Fruit fly (Drosophila melanogaster) whole organism, embryonic: ENCODE results near the gene CG2157.

Experiments
- Atf3 ChIP-seq: fragments of 200-800 bp; sonication (Bioruptor generic); optimal IDR thresholded peaks from 3 replicates; lab custom pipeline; 2016; ENCODE audit warnings: missing biosample characterization, missing genetic modification characterization
- B-H2 ChIP-seq: fragments of 200-800 bp; sonication (Bioruptor generic); optimal IDR thresholded peaks from 2 replicates; lab custom pipeline; 2018; ENCODE audit warnings: missing biosample characterization, mild to moderate bottlenecking, missing genetic modification characterization
- BEAF-32 ChIP-seq: fragments of 200-800 bp; sonication (Bioruptor generic); optimal IDR thresholded peaks from 3 replicates; lab custom pipeline; 2017; ENCODE audit warnings: missing biosample characterization, missing genetic modification characterization, mild to moderate bottlenecking, moderate library complexity, missing genetic modification reagents
- CG1024 ChIP-seq: fragments of 200-800 bp; sonication (Bioruptor generic); IDR thresholded peaks from 2 replicates; pipeline ENCODE4 v1.3.6; 2022; ENCODE audit warnings: missing biosample characterization, missing genetic modification characterization
- CG10366 ChIP-seq: fragments of 200-800 bp; sonication (Bioruptor generic); IDR thresholded peaks from 2 replicates; pipeline ENCODE4 v1.3.6; 2022; ENCODE audit warnings: missing biosample characterization, missing genetic modification characterization
- CG10431 ChIP-seq: fragments of 200-800 bp; sonication (Bioruptor generic); optimal IDR thresholded peaks from 3 replicates; lab custom pipeline; 2018; ENCODE audit warnings: missing biosample characterization, mild to moderate bottlenecking, missing genetic modification characterization
- CG10979 ChIP-seq: fragments of 200-800 bp; sonication (Bioruptor generic); optimal IDR thresholded peaks from 2 replicates; lab custom pipeline; 2018; ENCODE audit warnings: missing biosample characterization, mild to moderate bottlenecking, missing genetic modification characterization, moderate library complexity
- CG11560 ChIP-seq: fragments of 200-800 bp; sonication (Bioruptor generic); IDR thresholded peaks from 3 replicates; pipeline ENCODE4 v1.3.6; 2022; ENCODE audit warnings: missing biosample characterization, missing genetic modification characterization
- CG12659 ChIP-seq: fragments of 200-800 bp; sonication (Bioruptor generic); optimal IDR thresholded peaks from 3 replicates; lab custom pipeline; 2017; ENCODE audit warnings: mild to moderate bottlenecking, missing biosample characterization, missing genetic modification reagents, missing genetic modification characterization
- CG13123 ChIP-seq: fragments of 200-800 bp; sonication (Bioruptor generic); optimal IDR thresholded peaks from 2 replicates; lab custom pipeline; 2016; ENCODE audit warnings: missing biosample characterization, missing genetic modification characterization
- CG14014 ChIP-seq: fragments of 200-800 bp; sonication (Bioruptor generic); IDR thresholded peaks from 2 replicates; pipeline ENCODE4 v1.3.6; 2022; ENCODE audit warnings: missing biosample characterization, missing genetic modification characterization
- CG15011 ChIP-seq: fragments of 200-800 bp; sonication (Bioruptor generic); optimal IDR thresholded peaks from 3 replicates; lab custom pipeline; 2018; ENCODE audit warnings: missing biosample characterization, mild to moderate bottlenecking, missing genetic modification characterization
- CG17802 ChIP-seq: fragments of 200-800 bp; sonication (Bioruptor generic); optimal IDR thresholded peaks from 2 replicates; lab custom pipeline; 2018; ENCODE audit warnings: missing biosample characterization, mild to moderate bottlenecking, missing genetic modification characterization, moderate library complexity
- CG2889 ChIP-seq: fragments of 200-800 bp; sonication (Bioruptor generic); IDR thresholded peaks from 3 replicates; pipeline ENCODE4 v1.3.6; 2022; ENCODE audit warnings: missing biosample characterization, missing genetic modification characterization
- CG30403 ChIP-seq: fragments of 200-800 bp; sonication (Bioruptor generic); optimal IDR thresholded peaks from 3 replicates; lab custom pipeline; 2016; ENCODE audit warnings: missing biosample characterization, missing genetic modification characterization
- CG30431 ChIP-seq: fragments of 200-800 bp; sonication (Bioruptor generic); optimal IDR thresholded peaks from 2 replicates; lab custom pipeline; 2017; ENCODE audit warnings: missing biosample characterization, missing genetic modification characterization
- CG3281 ChIP-seq: fragments of 200-800 bp; sonication (Bioruptor generic); optimal IDR thresholded peaks from 3 replicates; lab custom pipeline; 2017; ENCODE audit warnings: missing biosample characterization, mild to moderate bottlenecking, missing genetic modification characterization
- CG4730 ChIP-seq: fragments of 200-800 bp; sonication (Bioruptor generic); IDR thresholded peaks from 2 replicates; pipeline ENCODE4 v1.3.6; 2022; ENCODE audit warnings: missing biosample characterization, missing genetic modification characterization
- CG6175 ChIP-seq: fragments of 200-800 bp; sonication (Bioruptor generic); IDR thresholded peaks from 3 replicates; pipeline ENCODE4 v1.3.6; 2022; ENCODE audit warnings: missing biosample characterization, missing genetic modification characterization
- CG6654 ChIP-seq: fragments of 200-800 bp; sonication (Bioruptor generic); optimal IDR thresholded peaks from 2 replicates; lab custom pipeline; 2017; ENCODE audit warnings: missing biosample characterization, mild to moderate bottlenecking, missing genetic modification characterization
- CG6683 ChIP-seq: fragments of 200-800 bp; sonication (Bioruptor generic); optimal IDR thresholded peaks from 2 replicates; lab custom pipeline; 2017; ENCODE audit warnings: missing biosample characterization, mild to moderate bottlenecking, missing genetic modification characterization, missing genetic modification reagents
- CG7271 ChIP-seq: fragments of 200-800 bp; sonication (Bioruptor generic); optimal IDR thresholded peaks from 2 replicates; lab custom pipeline; 2018; ENCODE audit warnings: missing biosample characterization, mild to moderate bottlenecking, missing genetic modification characterization, moderate library complexity
- CG8944 ChIP-seq: fragments of 200-800 bp; sonication (Bioruptor generic); optimal IDR thresholded peaks from 3 replicates; lab custom pipeline; 2016; ENCODE audit warnings: missing biosample characterization, missing genetic modification characterization
- CG9817 ChIP-seq: fragments of 200-800 bp; sonication (Bioruptor generic); optimal IDR thresholded peaks from 2 replicates; lab custom pipeline; 2018; ENCODE audit warnings: missing biosample characterization, mild to moderate bottlenecking, missing genetic modification characterization, moderate library complexity
- D ChIP-seq, 2 experiments: fragments of 200-800 bp in 1 of 2; fragments of >200 bp in 1 of 2; sonication (Bioruptor generic) in 1 of 2; optimal IDR thresholded peaks; 2 replicates in 1 of 2; 3 replicates in 1 of 2; lab custom pipeline; 2017; ENCODE audit warnings: mild to moderate bottlenecking in 1 of 2, missing biosample characterization in 1 of 2, missing genetic modification characterization in 1 of 2, missing genetic modification reagents in 1 of 2
- Dbx ChIP-seq: fragments of 200-800 bp; sonication (Bioruptor generic); IDR thresholded peaks from 3 replicates; pipeline ENCODE4 v1.3.6; 2022; ENCODE audit warnings: missing biosample characterization, missing genetic modification characterization
- Dll ChIP-seq: fragments of 200-800 bp; sonication (Bioruptor generic); IDR thresholded peaks from 4 replicates; pipeline ENCODE4 v1.3.6; 2022; ENCODE audit warnings: missing biosample characterization, missing genetic modification characterization; ENCODE audit not compliant: partially characterized antibody
- Doc3 ChIP-seq: fragments of 200-800 bp; sonication (Bioruptor generic); IDR thresholded peaks from 3 replicates; pipeline ENCODE4 v1.3.6; 2022; ENCODE audit warnings: missing biosample characterization, missing genetic modification characterization; ENCODE audit not compliant: partially characterized antibody
- E2f2 ChIP-seq: fragments of 200-800 bp; sonication (Bioruptor generic); IDR thresholded peaks from 2 replicates; pipeline ENCODE4 v1.3.6; 2022; ENCODE audit warnings: missing biosample characterization, missing genetic modification characterization
- NFAT ChIP-seq: fragments of 200-800 bp; sonication (Bioruptor generic); IDR thresholded peaks from 2 replicates; pipeline ENCODE4 v1.3.6; 2022; ENCODE audit warnings: missing biosample characterization, missing genetic modification characterization
- Six4 ChIP-seq: fragments of 200-800 bp; sonication (Bioruptor generic); optimal IDR thresholded peaks from 2 replicates; lab custom pipeline; 2016; ENCODE audit warnings: missing biosample characterization, missing genetic modification characterization
- Stat92E ChIP-seq, 3 experiments: fragments of >200 bp in 2 of 3; fragments of 200-800 bp in 1 of 3; sonication (Bioruptor generic) in 1 of 3; optimal IDR thresholded peaks; 2 replicates each; lab custom pipeline; 2017 to 2019; ENCODE audit warnings: missing biosample characterization in 3 of 3, missing genetic modification characterization in 3 of 3, mild to moderate bottlenecking in 1 of 3, moderate library complexity in 1 of 3
- Usf ChIP-seq: fragments of 200-800 bp; sonication (Bioruptor generic); optimal IDR thresholded peaks from 2 replicates; lab custom pipeline; 2017; ENCODE audit warnings: missing genotype, missing biosample characterization, missing genetic modification characterization
- Vsx1 ChIP-seq: fragments of 200-800 bp; sonication (Bioruptor generic); optimal IDR thresholded peaks from 2 replicates; lab custom pipeline; 2017; ENCODE audit warnings: missing biosample characterization, mild to moderate bottlenecking, missing genetic modification characterization, missing genetic modification reagents
- YL-1 ChIP-seq: fragments of 200-800 bp; sonication (Bioruptor generic); optimal IDR thresholded peaks from 3 replicates; lab custom pipeline; 2017; ENCODE audit warnings: missing biosample characterization, mild to moderate bottlenecking, missing genetic modification characterization
- al ChIP-seq: fragments of 200-800 bp; sonication (Bioruptor generic); IDR thresholded peaks from 2 replicates; pipeline ENCODE4 v1.3.6; 2022; ENCODE audit warnings: missing biosample characterization, missing genetic modification characterization
- ase ChIP-seq: fragments of 200-800 bp; sonication (Bioruptor generic); IDR thresholded peaks from 3 replicates; pipeline ENCODE4 v1.3.6; 2022; ENCODE audit warnings: missing biosample characterization, missing genetic modification characterization
- az2 ChIP-seq: fragments of 200-800 bp; sonication (Bioruptor generic); optimal IDR thresholded peaks from 3 replicates; lab custom pipeline; 2016; ENCODE audit warnings: missing biosample characterization, missing genetic modification characterization
- crp ChIP-seq, 2 experiments: fragments of 200-800 bp; sonication (Bioruptor generic); optimal IDR thresholded peaks; 2 replicates in 1 of 2; 3 replicates in 1 of 2; lab custom pipeline; 2017; ENCODE audit warnings: missing biosample characterization in 2 of 2, missing genetic modification characterization in 2 of 2, mild to moderate bottlenecking in 1 of 2, moderate library complexity in 1 of 2
- dan ChIP-seq: fragments of 200-800 bp; sonication (Bioruptor generic); IDR thresholded peaks from 2 replicates; pipeline ENCODE4 v1.3.6; 2022; ENCODE audit warnings: missing biosample characterization, missing genetic modification characterization
- eve ChIP-seq, 2 experiments: fragments of >200 bp; optimal IDR thresholded peaks; 2 replicates each; lab custom pipeline; 2017; ENCODE audit warnings: missing biosample characterization in 2 of 2, missing genetic modification characterization in 2 of 2
- fd96Cb ChIP-seq: fragments of 200-800 bp; sonication (Bioruptor generic); optimal IDR thresholded peaks from 2 replicates; lab custom pipeline; 2018; ENCODE audit warnings: missing biosample characterization, mild to moderate bottlenecking, missing genetic modification characterization, moderate library complexity
- kay ChIP-seq: fragments of 200-800 bp; sonication (Bioruptor generic); optimal IDR thresholded peaks from 2 replicates; lab custom pipeline; 2016; ENCODE audit warnings: missing biosample characterization, missing genetic modification characterization
- klu ChIP-seq: fragments of 200-800 bp; sonication (Bioruptor generic); IDR thresholded peaks from 2 replicates; pipeline ENCODE4 v1.3.6; 2022; ENCODE audit warnings: missing biosample characterization, missing genetic modification characterization
- kni ChIP-seq: fragments of 200-800 bp; sonication (Bioruptor generic); optimal IDR thresholded peaks from 3 replicates; lab custom pipeline; 2017; ENCODE audit warnings: mild to moderate bottlenecking, missing biosample characterization, missing genetic modification reagents, missing genetic modification characterization
- lmd ChIP-seq: fragments of 200-800 bp; sonication (Bioruptor generic); IDR thresholded peaks from 2 replicates; pipeline ENCODE4 v1.3.6; 2022; ENCODE audit warnings: missing biosample characterization, missing genetic modification characterization
- sisA ChIP-seq: fragments of 200-800 bp; sonication (Bioruptor generic); IDR thresholded peaks from 2 replicates; pipeline ENCODE4 v1.3.6; 2022; ENCODE audit warnings: missing biosample characterization, missing genetic modification characterization
- slbo ChIP-seq: fragments of 200-800 bp; sonication (Bioruptor generic); IDR thresholded peaks from 2 replicates; pipeline ENCODE4 v1.3.6; 2022; ENCODE audit warnings: missing biosample characterization, missing genetic modification characterization
- sug ChIP-seq: fragments of 200-800 bp; optimal IDR thresholded peaks from 2 replicates; lab custom pipeline; 2019; ENCODE audit warnings: missing biosample characterization, mild to moderate bottlenecking, missing genetic modification characterization, moderate library complexity
- tll ChIP-seq, 2 experiments: fragments of 200-800 bp in 1 of 2; fragments of >200 bp in 1 of 2; sonication (Bioruptor generic) in 1 of 2; optimal IDR thresholded peaks; 2 replicates each; lab custom pipeline; 2017 to 2019; ENCODE audit warnings: missing biosample characterization in 2 of 2, missing genetic modification characterization in 2 of 2, mild to moderate bottlenecking in 1 of 2, moderate library complexity in 1 of 2

CG2157 gene

dm6 chrX:10905047-10905446 is 36.0 kb downstream of the CG2157 start (continued):
- peak; percentile 56 for TF ChIP-seq CG12659
- peak; percentile 13 for TF ChIP-seq Vsx1 (GFP tag; lab: Kevin White, UChicago)
- TF ChIP-seq Doc3 (GFP tag; lab: Robert Waterston, UW), result no peak
- TF ChIP-seq E2f2 (GFP tag; lab: Robert Waterston, UW), result peak; percentile 33; the same call in 1 of the 2 replicates
- TF ChIP-seq az2 (GFP tag; lab: Kevin White, UChicago), result peak; percentile 64
- TF ChIP-seq CG10979, result peak; percentile 83
- TF ChIP-seq D (optimal IDR thresholded peaks at IDR 0.05; lab: Kevin White, UChicago), result no peak
- peak; percentile 75 for TF ChIP-seq D (GFP tag; optimal IDR thresholded peaks at IDR 0.05; lab: Kevin White, UChicago)
- TF ChIP-seq CG3281 (GFP tag; lab: Kevin White, UChicago), result peak; percentile 38
- TF ChIP-seq YL-1 (GFP tag; lab: Kevin White, UChicago), result no peak
- TF ChIP-seq CG10366 (GFP tag; lab: Robert Waterston, UW), result peak; percentile 27; the same call in 1 of the 2 replicates
- peak; percentile 24 for TF ChIP-seq CG8944 (GFP tag; lab: Kevin White, UChicago)
- TF ChIP-seq Dbx (GFP tag; lab: Robert Waterston, UW), result no peak
- TF ChIP-seq CG6683, result no peak
- no peak for TF ChIP-seq CG7271 (tag; lab: Kevin White, UChicago)
- TF ChIP-seq CG10431 (GFP tag; lab: Kevin White, UChicago), result no peak
- TF ChIP-seq CG30431 (GFP tag; lab: Kevin White, UChicago), result peak; percentile 39
- no peak for TF ChIP-seq B-H2 (GFP tag; lab: Kevin White, UChicago)
- TF ChIP-seq sisA (GFP tag; lab: Robert Waterston, UW), result peak; percentile 72
- peak; percentile 71 for TF ChIP-seq CG30403 (GFP tag; lab: Kevin White, UChicago)
- no peak for TF ChIP-seq sug (tag; lab: Kevin White, UChicago)
- no peak for TF ChIP-seq Stat92E (GFP tag; optimal IDR thresholded peaks at IDR 0.05; lab: Kevin White, UChicago)
- TF ChIP-seq dan (GFP tag; lab: Robert Waterston, UW), result no peak
- peak; percentile 49 for TF ChIP-seq Six4 (GFP tag; lab: Kevin White, UChicago)
- TF ChIP-seq CG6654 (GFP tag; lab: Kevin White, UChicago), result peak; percentile 34
- TF ChIP-seq CG14014 (GFP tag; lab: Robert Waterston, UW), result peak; percentile 46; the same call in 1 of the 2 replicates
- TF ChIP-seq CG9817 (tag; lab: Kevin White, UChicago), result peak; percentile 28
- TF ChIP-seq CG13123 (GFP tag; lab: Kevin White, UChicago), result no peak
- TF ChIP-seq tll (GFP tag; optimal IDR thresholded peaks at IDR 0.05; lab: Kevin White, UChicago), result no peak
- TF ChIP-seq kay (GFP tag; lab: Kevin White, UChicago), result peak; percentile 52
- TF ChIP-seq CG11560 (tag; lab: Robert Waterston, UW), result no peak
- TF ChIP-seq klu, result no peak
- no peak for TF ChIP-seq Dll (GFP tag; lab: Robert Waterston, UW)
- peak; percentile 46 for TF ChIP-seq Usf (GFP tag; lab: Kevin White, UChicago)
- TF ChIP-seq CG1024 (GFP tag; lab: Robert Waterston, UW), result 0 out of 2 replicates have a peak, but pooled peaks have one; percentile 31
- peak; percentile 38; the same call in 1 of the 2 replicates for TF ChIP-seq CG4730 (GFP tag; lab: Robert Waterston, UW)
- TF ChIP-seq lmd, result peak; percentile 68
- TF ChIP-seq kni (GFP tag; lab: Kevin White, UChicago), result no peak
- peak; percentile 79 for TF ChIP-seq fd96Cb (tag; lab: Kevin White, UChicago)
- no peak for TF ChIP-seq eve (GFP tag; optimal IDR thresholded peaks at IDR 0.05; lab: Kevin White, UChicago)
- TF ChIP-seq slbo, result no peak; the same call in 1 of the 2 replicates
- TF ChIP-seq CG2889 (GFP tag; lab: Robert Waterston, UW), result no peak
- no peak for TF ChIP-seq NFAT (GFP tag; lab: Robert Waterston, UW)
- TF ChIP-seq ase (GFP tag; lab: Robert Waterston, UW), result no peak
- no peak for TF ChIP-seq CG6175 (GFP tag; lab: Robert Waterston, UW)
- TF ChIP-seq CG15011 (GFP tag; lab: Kevin White, UChicago), result peak; percentile 26
- no peak for TF ChIP-seq al (GFP tag; lab: Robert Waterston, UW)
- peak; percentile 6 for TF ChIP-seq Atf3 (GFP tag; lab: Kevin White, UChicago)
- TF ChIP-seq BEAF-32 (GFP tag; lab: Kevin White, UChicago), result no peak
- peak in 1 of 2 experiments; percentile 4 for TF ChIP-seq crp (GFP tag; optimal IDR thresholded peaks at IDR 0.05; lab: Kevin White, UChicago)
- peak; percentile 19 for TF ChIP-seq CG17802 (tag; lab: Kevin White, UChicago)
